Fruit fly (Drosophila melanogaster) Kc167 (cell line): ENCODE results near the gene CG10365.

Source experiments
- Sin3A ChIP-seq: fragments of >200 bp; optimal IDR thresholded peaks from 2 replicates; lab custom pipeline; 2018; ENCODE audit warnings: missing external identifiers
- h ChIP-seq: fragments of >200 bp; optimal IDR thresholded peaks from 3 replicates; lab custom pipeline; 2018; ENCODE audit warnings: missing external identifiers
- insv ChIP-seq: fragments of >200 bp; optimal IDR thresholded peaks from 3 replicates; lab custom pipeline; 2018; ENCODE audit warnings: missing external identifiers
- psq ChIP-seq: fragments of >200 bp; optimal IDR thresholded peaks from 2 replicates; lab custom pipeline; 2017; ENCODE audit warnings: missing external identifiers
- ttk ChIP-seq: sonication (Bioruptor generic); optimal IDR thresholded peaks from 2 replicates; lab custom pipeline; 2017; ENCODE audit warnings: missing external identifiers

DNA sequence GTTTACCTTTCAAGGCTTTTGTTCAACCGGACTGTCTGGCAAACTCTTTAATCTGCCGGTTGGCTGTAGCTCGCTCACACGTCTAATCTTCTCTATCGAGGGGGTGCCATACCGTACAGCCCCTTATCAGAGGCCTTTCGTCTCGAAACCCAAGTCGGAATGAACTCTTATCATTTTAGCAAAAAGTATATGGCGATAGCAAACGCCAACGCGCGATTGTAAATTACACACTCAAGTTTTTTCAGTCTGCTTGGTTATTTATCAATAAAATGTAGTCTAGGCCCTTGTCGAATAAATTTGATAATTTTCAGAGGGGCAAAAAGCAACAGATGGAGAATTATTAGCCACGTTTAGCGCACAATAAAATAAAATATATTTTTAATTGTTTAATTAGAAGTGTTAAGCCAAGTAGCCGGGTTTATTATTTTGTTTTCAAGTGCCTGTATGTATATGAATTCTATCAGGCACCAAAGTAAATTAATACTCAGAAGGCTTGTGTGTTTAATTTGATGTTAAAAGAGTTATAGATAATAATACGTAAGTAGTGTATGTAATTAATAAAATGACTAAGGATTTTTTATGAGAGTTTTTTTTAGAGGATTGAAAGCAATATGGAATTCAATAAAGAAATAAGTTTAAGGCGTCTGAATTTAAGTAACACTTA is 1.8 kb downstream of the CG10365 start:
- no peak for TF ChIP-seq insv
- TF ChIP-seq h (lab: Kevin White, UChicago): no peak
- TF ChIP-seq psq (lab: Kevin White, UChicago): no peak
- no peak for TF ChIP-seq ttk
- TF ChIP-seq Sin3A: no peak
